Worm (Caenorhabditis elegans) whole organism, young adult: ENCODE data around the gene ipmk-1.

Source experiments
- B0019.2 ChIP-seq: fragments of 200-800 bp; sonication (Bioruptor generic); conservative IDR thresholded peaks from 2 replicates; pipeline ENCODE4 v1.3.6; 2022; ENCODE audit warnings: missing genetic modification reagents, missing genetic modification characterization, missing compliant biosample characterization
- B0035.1 ChIP-seq: sonication (generic microtip); optimal IDR thresholded peaks from 2 replicates; lab custom pipeline; 2016; ENCODE audit warnings: missing genetic modification characterization, mild to moderate bottlenecking, missing compliant biosample characterization, missing genotype, missing genetic modification reagents
- B0261.1 ChIP-seq: sonication (generic microtip); optimal IDR thresholded peaks from 2 replicates; lab custom pipeline; 2016; ENCODE audit warnings: mild to moderate bottlenecking, missing genetic modification characterization, moderate library complexity, missing compliant biosample characterization
- F10E7.11 ChIP-seq: sonication (generic microtip); optimal IDR thresholded peaks from 2 replicates; lab custom pipeline; 2017; ENCODE audit warnings: mild to moderate bottlenecking, missing genetic modification characterization, moderate library complexity, missing compliant biosample characterization
- F22D6.2 ChIP-seq: sonication (generic microtip); optimal IDR thresholded peaks from 2 replicates; lab custom pipeline; 2016; ENCODE audit warnings: mild to moderate bottlenecking, missing genetic modification characterization, missing compliant biosample characterization
- F33H1.4 ChIP-seq: fragments of 200-800 bp; sonication (Bioruptor generic); IDR thresholded peaks from 2 replicates; pipeline ENCODE4 v1.3.6; 2022; ENCODE audit warnings: missing genetic modification reagents, missing genetic modification characterization, missing compliant biosample characterization
- F37B4.10 ChIP-seq: fragments of 200-800 bp; sonication (Bioruptor generic); IDR thresholded peaks from 2 replicates; pipeline ENCODE4 v1.3.6; 2022; ENCODE audit warnings: missing genetic modification characterization, missing compliant biosample characterization
- K11D2.4 ChIP-seq: fragments of 200-800 bp; sonication (Bioruptor generic); IDR thresholded peaks from 2 replicates; pipeline ENCODE4 v1.3.6; 2022; ENCODE audit warnings: missing genetic modification reagents, missing genetic modification characterization, missing compliant biosample characterization
- T07F8.4 ChIP-seq: sonication (generic microtip); optimal IDR thresholded peaks from 2 replicates; lab custom pipeline; 2016; ENCODE audit warnings: mild to moderate bottlenecking, missing genetic modification characterization, moderate library complexity, missing compliant biosample characterization
- Y53G8AR.9 ChIP-seq: fragments of 200-800 bp; sonication (Bioruptor generic); conservative IDR thresholded peaks from 2 replicates; pipeline ENCODE4 v1.3.6; 2022; ENCODE audit warnings: missing genetic modification reagents, missing genetic modification characterization, missing compliant biosample characterization
- Y67H2A.10 ChIP-seq: fragments of 200-800 bp; sonication (Bioruptor generic); conservative IDR thresholded peaks from 2 replicates; pipeline ENCODE4 v1.3.6; 2022; ENCODE audit warnings: missing genetic modification reagents, missing genetic modification characterization, missing compliant biosample characterization
- bed-1 ChIP-seq: fragments of 200-800 bp; sonication (Bioruptor generic); IDR thresholded peaks from 2 replicates; pipeline ENCODE4 v1.3.6; 2022; ENCODE audit warnings: missing genetic modification reagents, missing genetic modification characterization, missing compliant biosample characterization
- bed-2 ChIP-seq: fragments of 200-800 bp; sonication (Bioruptor generic); IDR thresholded peaks from 2 replicates; pipeline ENCODE4 v1.3.6; 2022; ENCODE audit warnings: missing genetic modification reagents, missing genetic modification characterization, missing compliant biosample characterization
- ccch-3 ChIP-seq: fragments of 200-800 bp; sonication (Bioruptor generic); optimal IDR thresholded peaks from 2 replicates; lab custom pipeline; 2018; ENCODE audit warnings: mild to moderate bottlenecking, missing genetic modification characterization, missing compliant biosample characterization
- ceh-58 ChIP-seq: fragments of 200-800 bp; sonication (Bioruptor generic); IDR thresholded peaks from 2 replicates; pipeline ENCODE4 v1.3.6; 2022; ENCODE audit warnings: missing genetic modification characterization, missing compliant biosample characterization
- ceh-79 ChIP-seq: sonication (generic microtip); optimal IDR thresholded peaks from 2 replicates; lab custom pipeline; 2017; ENCODE audit warnings: mild to moderate bottlenecking, missing genetic modification characterization, missing compliant biosample characterization
- chd-7 ChIP-seq: sonication (generic microtip); optimal IDR thresholded peaks from 2 replicates; lab custom pipeline; 2016; ENCODE audit warnings: mild to moderate bottlenecking, missing genetic modification characterization, moderate library complexity, missing compliant biosample characterization
- dpff-1 ChIP-seq: sonication (generic microtip); optimal IDR thresholded peaks from 2 replicates; lab custom pipeline; 2017; ENCODE audit warnings: mild to moderate bottlenecking, missing genetic modification characterization, missing compliant biosample characterization
- egl-44 ChIP-seq: fragments of 200-800 bp; sonication (Bioruptor generic); IDR thresholded peaks from 2 replicates; pipeline ENCODE4 v1.3.6; 2022; ENCODE audit warnings: missing genetic modification reagents, missing genetic modification characterization, missing compliant biosample characterization
- hlh-26 ChIP-seq: fragments of 200-800 bp; sonication (Bioruptor generic); conservative IDR thresholded peaks from 2 replicates; pipeline ENCODE4 v1.3.6; 2022; ENCODE audit warnings: missing genetic modification reagents, missing genetic modification characterization, missing compliant biosample characterization
- hmg-1.2 ChIP-seq: fragments of 200-800 bp; sonication (Bioruptor generic); IDR thresholded peaks from 2 replicates; pipeline ENCODE4 v1.3.6; 2022; ENCODE audit warnings: missing genetic modification reagents, missing genetic modification characterization, missing compliant biosample characterization
- let-526 ChIP-seq: fragments of 200-800 bp; sonication (Bioruptor generic); IDR thresholded peaks from 2 replicates; pipeline ENCODE4 v1.3.6; 2022; ENCODE audit warnings: missing genetic modification reagents, missing genetic modification characterization, missing compliant biosample characterization
- let-607 ChIP-seq, 2 experiments: fragments of 200-800 bp in 1 of 2; sonication (Bioruptor generic) in 1 of 2; sonication (generic microtip) in 1 of 2; optimal IDR thresholded peaks; 2 replicates each; lab custom pipeline; 2016 to 2018; ENCODE audit warnings: mild to moderate bottlenecking in 2 of 2, missing compliant biosample characterization in 2 of 2, missing genetic modification characterization in 2 of 2, moderate library complexity in 2 of 2, missing genotype in 1 of 2
- lir-1 ChIP-seq: fragments of 200-800 bp; sonication (Bioruptor generic); conservative IDR thresholded peaks from 2 replicates; pipeline ENCODE4 v1.3.6; 2022; ENCODE audit warnings: missing genetic modification reagents, missing genetic modification characterization, missing compliant biosample characterization
- lsy-27 ChIP-seq: sonication (generic microtip); optimal IDR thresholded peaks from 2 replicates; lab custom pipeline; 2017; ENCODE audit warnings: missing genetic modification characterization, mild to moderate bottlenecking, missing compliant biosample characterization, antibody characterized with exemption, missing genotype, borderline replicate concordance; ENCODE audit not compliant: insufficient read depth
- mxl-1 ChIP-seq: sonication (generic microtip); optimal IDR thresholded peaks from 2 replicates; lab custom pipeline; 2016; ENCODE audit warnings: missing genetic modification characterization, missing compliant biosample characterization
- nhr-179 ChIP-seq: sonication (generic microtip); optimal IDR thresholded peaks from 2 replicates; lab custom pipeline; 2016; ENCODE audit warnings: mild to moderate bottlenecking, missing genetic modification characterization, missing compliant biosample characterization
- rec-8 ChIP-seq, 2 experiments: sonication (generic microtip); optimal IDR thresholded peaks; 2 replicates each; lab custom pipeline; 2016; ENCODE audit warnings: mild to moderate bottlenecking in 2 of 2, missing genetic modification characterization in 2 of 2, missing genetic modification reagents in 2 of 2, missing genotype in 2 of 2, missing biosample characterization in 1 of 2, missing compliant biosample characterization in 1 of 2, moderate library complexity in 1 of 2
- repo-1 ChIP-seq: sonication (generic microtip); optimal IDR thresholded peaks from 2 replicates; lab custom pipeline; 2017; ENCODE audit warnings: mild to moderate bottlenecking, missing genetic modification characterization, missing compliant biosample characterization
- snpc-1.1 ChIP-seq: sonication (generic microtip); optimal IDR thresholded peaks from 2 replicates; lab custom pipeline; 2017; ENCODE audit warnings: missing genetic modification characterization, mild to moderate bottlenecking, missing compliant biosample characterization, antibody characterized with exemption, moderate library complexity, missing genotype, missing genetic modification reagents; ENCODE audit not compliant: insufficient read depth
- somi-1 ChIP-seq: fragments of 200-800 bp; sonication (Bioruptor generic); optimal IDR thresholded peaks from 2 replicates; lab custom pipeline; 2018; ENCODE audit warnings: mild to moderate bottlenecking, missing genetic modification characterization, missing compliant biosample characterization
- tbx-9 ChIP-seq: sonication (generic microtip); optimal IDR thresholded peaks from 2 replicates; lab custom pipeline; 2016; ENCODE audit warnings: borderline replicate concordance, missing genetic modification characterization, inconsistent platforms, missing compliant biosample characterization
- zim-3 ChIP-seq: sonication (generic microtip); optimal IDR thresholded peaks from 2 replicates; lab custom pipeline; 2017; ENCODE audit warnings: mild to moderate bottlenecking, missing genetic modification characterization, moderate library complexity, missing compliant biosample characterization
- ztf-18 ChIP-seq: sonication (generic microtip); optimal IDR thresholded peaks from 2 replicates; lab custom pipeline; 2016; ENCODE audit warnings: missing genotype, mild to moderate bottlenecking, missing genetic modification characterization, missing compliant biosample characterization
- ztf-26 ChIP-seq: sonication (generic microtip); optimal IDR thresholded peaks from 2 replicates; lab custom pipeline; 2017; ENCODE audit warnings: missing genetic modification characterization, missing compliant biosample characterization
- ztf-28 ChIP-seq: fragments of 200-800 bp; sonication (Bioruptor generic); IDR thresholded peaks from 2 replicates; pipeline ENCODE4 v1.3.6; 2022; ENCODE audit warnings: missing genetic modification reagents, missing genetic modification characterization, missing compliant biosample characterization

The ipmk-1 gene

DNA sequence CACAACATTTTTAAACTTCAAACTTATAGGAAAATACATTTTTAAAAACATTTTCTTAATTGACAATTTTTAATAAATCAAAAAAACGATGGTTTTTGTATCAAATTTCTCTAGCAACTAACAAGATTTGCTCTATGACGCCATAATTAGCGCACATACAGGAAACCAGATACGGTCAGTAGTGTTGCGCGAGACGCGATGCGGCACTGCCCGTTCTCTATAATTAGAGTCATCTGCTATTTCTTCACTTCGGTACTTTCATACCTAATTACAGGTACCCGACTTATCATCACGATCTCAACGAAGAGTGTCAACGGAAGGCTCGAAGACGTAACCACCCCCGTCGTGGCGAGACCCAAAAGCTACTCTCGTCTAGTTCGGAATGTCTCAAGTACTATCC is 3.3 kb upstream of the ipmk-1 start:
- no peak for TF ChIP-seq hlh-26 (GFP tag; lab: Robert Waterston, UW)
- TF ChIP-seq chd-7 (tag; lab: Kevin White, UChicago) = no peak
- no peak for TF ChIP-seq rec-8 (tag; optimal IDR thresholded peaks at IDR 0.05; lab: Kevin White, UChicago)
- no peak for TF ChIP-seq Y53G8AR.9 (GFP tag; lab: Robert Waterston, UW)
- TF ChIP-seq nhr-179 (tag; lab: Kevin White, UChicago) = no peak
- no peak for TF ChIP-seq ztf-28
- TF ChIP-seq let-526 (GFP tag; lab: Robert Waterston, UW) = no peak
- no peak for TF ChIP-seq B0019.2 (GFP tag; lab: Robert Waterston, UW)

DNA sequence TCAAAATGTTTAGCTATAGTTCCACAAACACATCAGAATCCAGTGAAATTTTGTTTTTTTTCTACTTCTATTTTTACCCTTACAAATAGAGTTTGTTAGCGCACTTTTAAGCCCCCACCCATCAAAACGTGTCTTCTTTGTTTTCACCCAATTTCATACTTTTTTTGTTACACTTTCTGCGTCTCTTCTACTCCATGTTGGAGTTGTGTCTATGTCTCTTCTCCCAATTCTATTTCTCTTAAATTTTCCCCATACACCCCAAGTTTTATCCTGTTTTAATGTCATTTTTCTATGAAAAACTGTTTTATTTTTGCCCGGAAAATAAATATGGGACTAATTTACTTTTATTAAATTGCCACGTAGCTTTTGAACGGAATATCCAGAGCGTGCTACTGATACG is 2.5 kb upstream of the ipmk-1 start:
- no peak for TF ChIP-seq lir-1
- TF ChIP-seq hmg-1.2 = peak; percentile 64; the same call in 1 of the 2 replicates
- no peak for TF ChIP-seq ztf-18 (tag; lab: Kevin White, UChicago)
- no peak for TF ChIP-seq repo-1

DNA sequence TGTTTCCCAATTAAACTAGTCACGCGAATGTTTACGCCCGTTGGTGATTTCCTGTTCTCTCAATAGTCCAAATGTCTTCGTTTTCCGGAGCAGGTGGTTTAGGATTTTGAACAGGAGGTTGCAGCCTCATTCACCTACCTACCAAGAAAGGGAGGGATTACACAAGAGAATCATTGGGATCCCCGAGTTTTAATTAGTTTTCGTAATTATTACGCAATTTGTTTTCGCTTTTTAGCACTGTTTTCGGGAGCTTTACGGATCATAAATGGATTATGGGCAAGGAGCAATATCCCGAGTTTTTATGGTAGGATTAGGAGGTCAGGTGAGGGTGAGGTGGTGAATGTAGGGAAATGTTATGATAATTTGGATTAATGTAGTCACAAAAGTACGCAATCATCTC is 2.0 kb upstream of the ipmk-1 start:
- no peak for TF ChIP-seq F37B4.10 (GFP tag; lab: Robert Waterston, UW)
- no peak for TF ChIP-seq somi-1 (GFP tag; lab: Kevin White, UChicago)
- TF ChIP-seq T07F8.4 (tag; lab: Kevin White, UChicago) = no peak
- TF ChIP-seq hmg-1.2 = no peak
- TF ChIP-seq zim-3 = no peak
- TF ChIP-seq K11D2.4 (GFP tag; lab: Robert Waterston, UW) = no peak
- no peak for TF ChIP-seq dpff-1 (tag; lab: Kevin White, UChicago)
- no peak for TF ChIP-seq snpc-1.1 (tag; lab: Kevin White, UChicago)
- TF ChIP-seq B0261.1 (tag; lab: Kevin White, UChicago) = no peak
- no peak for TF ChIP-seq tbx-9 (tag; lab: Kevin White, UChicago)
- no peak for TF ChIP-seq B0035.1 (tag; lab: Kevin White, UChicago)

DNA sequence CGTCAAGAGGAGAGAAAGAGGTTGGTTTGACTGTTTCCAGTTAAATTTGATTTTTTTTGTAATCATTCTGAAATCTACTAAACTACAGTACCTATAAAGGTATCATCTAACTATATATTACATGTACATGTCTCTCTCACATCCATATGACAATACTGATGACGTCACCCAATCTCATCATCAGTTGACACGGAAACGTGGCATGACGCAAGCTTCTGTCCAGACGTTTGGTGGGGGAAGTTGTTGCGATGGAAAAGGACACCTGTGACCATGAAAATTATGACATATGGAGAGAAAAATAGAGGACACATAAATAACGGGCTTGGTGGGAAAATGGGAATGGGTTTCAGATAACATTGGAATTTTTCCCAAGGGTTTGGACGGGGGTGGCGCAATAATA is 1.1 kb downstream of the ipmk-1 start:
- TF ChIP-seq bed-1 (GFP tag; lab: Robert Waterston, UW) (no peak), ceh-79 (tag; lab: Kevin White, UChicago) (no peak), repo-1 (no peak), T07F8.4 (tag; lab: Kevin White, UChicago) (no peak), ccch-3 (GFP tag; lab: Kevin White, UChicago) (no peak), F22D6.2 (tag; lab: Kevin White, UChicago) (no peak), Y67H2A.10 (GFP tag; lab: Robert Waterston, UW) (no peak), F33H1.4 (GFP tag; lab: Robert Waterston, UW) (no peak), mxl-1 (tag; lab: Kevin White, UChicago) (no peak), ceh-58 (GFP tag; lab: Robert Waterston, UW) (no peak), F37B4.10 (GFP tag; lab: Robert Waterston, UW) (no peak), bed-2 (no peak), lsy-27 (tag; lab: Kevin White, UChicago) (no peak), egl-44 (GFP tag; lab: Robert Waterston, UW) (no peak), let-607 (tag; optimal IDR thresholded peaks at IDR 0.05; lab: Kevin White, UChicago) (no peak), ztf-26 (tag; lab: Kevin White, UChicago) (no peak), dpff-1 (tag; lab: Kevin White, UChicago) (no peak), somi-1 (GFP tag; lab: Kevin White, UChicago) (no peak), F10E7.11 (no peak)
